Worm (Caenorhabditis elegans) whole organism, L4/young adult: ENCODE measurements around the gene gldi-3.

Source experiments
- W03F9.2 ChIP-seq: fragments of 150-350 bp; optimal IDR thresholded peaks from 2 replicates; lab custom pipeline; 2014; ENCODE audit warnings: missing biosample characterization, missing genetic modification characterization
- dao-5 ChIP-seq: sonication (generic microtip); optimal IDR thresholded peaks from 2 replicates; lab custom pipeline; 2016; ENCODE audit warnings: missing genotype, missing genetic modification characterization, moderate library complexity, missing compliant biosample characterization

- TF ChIP-seq dao-5 (tag; lab: Kevin White, UChicago) (no peak), W03F9.2 (tag; lab: Kevin White, UChicago) (no peak)
Observed at ce11 chrII:9250422-9250821, 29.5 kb downstream of the gldi-3 start, which contains the start of gene T26C5.4.
